Worm (Caenorhabditis elegans) whole organism, L3 larva: ENCODE data around the gene unc-86.

Source experiments
- ama-1 ChIP-seq: fragments of 150-350 bp; optimal IDR thresholded peaks from 2 replicates; lab custom pipeline; 2018
- ceh-28 ChIP-seq: fragments of 150-350 bp; optimal IDR thresholded peaks from 2 replicates; lab custom pipeline; 2014; ENCODE audit warnings: missing biosample characterization, missing genetic modification reagents, missing genetic modification characterization
- daf-12 ChIP-seq: fragments of 150-350 bp; optimal IDR thresholded peaks from 2 replicates; lab custom pipeline; 2014; ENCODE audit warnings: missing biosample characterization, missing genetic modification reagents, missing genetic modification characterization
- elt-3 ChIP-seq, 3 experiments: fragments of 150-350 bp in 1 of 3; sonication (generic microtip) in 2 of 3; optimal IDR thresholded peaks; 2 replicates in 2 of 3; 4 replicates in 1 of 3; lab custom pipeline; 2014 to 2017; ENCODE audit warnings: missing biosample characterization in 3 of 3, missing genetic modification characterization in 3 of 3
- mdl-1 ChIP-seq: fragments of 150-350 bp; optimal IDR thresholded peaks from 2 replicates; lab custom pipeline; 2014; ENCODE audit warnings: missing biosample characterization, missing genetic modification characterization
- skn-1 ChIP-seq: fragments of 150-350 bp; optimal IDR thresholded peaks from 2 replicates; lab custom pipeline; 2014; ENCODE audit warnings: missing biosample characterization, missing genetic modification characterization
- snpc-4 ChIP-seq: fragments of 150-350 bp; optimal IDR thresholded peaks from 2 replicates; lab custom pipeline; 2014; ENCODE audit warnings: missing biosample characterization, missing genetic modification characterization
- zag-1 ChIP-seq: fragments of 150-350 bp; optimal IDR thresholded peaks from 2 replicates; lab custom pipeline; 2014; ENCODE audit warnings: missing biosample characterization, missing genetic modification characterization
- ztf-11 ChIP-seq: fragments of 150-350 bp; optimal IDR thresholded peaks from 2 replicates; lab custom pipeline; 2014; ENCODE audit warnings: missing biosample characterization, missing genetic modification characterization
- ztf-4 ChIP-seq: fragments of 150-350 bp; optimal IDR thresholded peaks from 2 replicates; lab custom pipeline; 2014; ENCODE audit warnings: missing biosample characterization, missing genetic modification characterization

- no peak for TF ChIP-seq skn-1 (tag; lab: Kevin White, UChicago)
- TF ChIP-seq elt-3 (tag; optimal IDR thresholded peaks at IDR 0.05; lab: Kevin White, UChicago) = no peak
- TF ChIP-seq ceh-28 (tag; lab: Kevin White, UChicago) = no peak
- TF ChIP-seq zag-1 = no peak
- no peak for TF ChIP-seq ztf-4 (tag; lab: Kevin White, UChicago)
- TF ChIP-seq ztf-11 (tag; lab: Kevin White, UChicago) = no peak
- no peak for TF ChIP-seq mdl-1 (tag; lab: Kevin White, UChicago)
- TF ChIP-seq daf-12 = no peak
- no peak for TF ChIP-seq snpc-4 (tag; lab: Kevin White, UChicago)
- no peak for TF ChIP-seq ama-1 (lab: Kevin White, UChicago)
Measured at ce11 chrIII:8163283-8163682, 52.9 kb downstream of the unc-86 start, which contains the start of gene bath-42.
